Fruit fly (Drosophila melanogaster) Kc167 (cell line): ENCODE results near the gene Paf-AHalpha.
"Not testable (repeated sequence)": the region's sequence is repeated elsewhere in the genome, so short reads cannot be mapped to it uniquely, and the experiment has no call there.

Source experiments
- Myc ChIP-seq: fragments of >200 bp; optimal IDR thresholded peaks from 2 replicates; lab custom pipeline; 2017; ENCODE audit warnings: missing external identifiers
- Sin3A ChIP-seq: fragments of >200 bp; optimal IDR thresholded peaks from 2 replicates; lab custom pipeline; 2018; ENCODE audit warnings: missing external identifiers
- h ChIP-seq: fragments of >200 bp; optimal IDR thresholded peaks from 3 replicates; lab custom pipeline; 2018; ENCODE audit warnings: missing external identifiers
- insv ChIP-seq: fragments of >200 bp; optimal IDR thresholded peaks from 3 replicates; lab custom pipeline; 2018; ENCODE audit warnings: missing external identifiers
- psq ChIP-seq: fragments of >200 bp; optimal IDR thresholded peaks from 2 replicates; lab custom pipeline; 2017; ENCODE audit warnings: missing external identifiers
- ttk ChIP-seq: sonication (Bioruptor generic); optimal IDR thresholded peaks from 2 replicates; lab custom pipeline; 2017; ENCODE audit warnings: missing external identifiers

Paf-AHalpha gene

DNA sequence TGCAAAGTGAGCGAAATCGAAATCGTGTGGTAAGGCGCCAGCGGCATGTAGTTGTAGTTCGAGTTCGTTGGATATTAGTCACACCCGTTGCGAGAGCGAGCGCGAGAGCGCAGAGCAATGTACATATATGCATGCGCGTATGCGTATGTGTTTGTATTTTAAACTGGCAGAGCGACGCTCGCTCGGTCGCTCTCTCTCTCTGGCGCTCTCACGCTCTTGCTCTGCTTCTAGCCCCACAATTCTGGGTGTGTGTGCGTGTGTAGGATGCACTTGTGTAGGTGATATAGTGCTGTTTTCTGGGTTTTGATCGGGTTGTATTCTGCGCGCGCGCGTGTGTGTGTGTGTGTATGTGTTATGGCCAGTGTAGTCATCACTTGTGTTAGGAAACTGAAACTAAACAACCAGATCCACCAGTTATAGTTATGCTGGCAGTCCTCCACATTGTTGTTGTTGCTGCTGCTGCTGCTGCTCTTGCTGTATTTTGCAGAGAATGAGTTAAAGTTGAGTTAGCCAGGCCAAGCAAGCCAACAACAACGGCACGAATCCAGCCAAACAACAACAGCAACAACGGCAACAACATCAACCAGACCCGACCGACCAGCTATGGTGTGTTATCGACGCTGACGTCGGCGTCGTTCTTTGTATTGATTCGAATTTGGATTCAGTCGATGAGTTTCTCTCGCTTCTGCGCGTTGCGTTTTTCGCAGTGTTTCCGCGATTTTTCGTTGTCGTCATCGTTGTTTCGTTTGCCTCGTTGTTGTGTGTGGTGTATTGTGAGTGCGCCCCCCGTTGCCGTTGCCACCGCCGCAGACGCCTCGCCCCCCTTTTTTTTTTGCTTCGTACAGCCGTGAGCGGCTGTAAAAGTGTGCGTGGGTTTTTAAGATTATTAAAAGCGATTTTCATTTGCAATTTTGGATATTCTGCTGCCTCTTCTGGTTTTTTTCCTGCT lies 26.6 kb upstream of the Paf-AHalpha start:
- TF ChIP-seq h (lab: Kevin White, UChicago): no peak
- TF ChIP-seq Myc: no peak
- no peak for TF ChIP-seq Sin3A (lab: Kevin White, UChicago)
- no peak for TF ChIP-seq psq (lab: Kevin White, UChicago)
- TF ChIP-seq ttk (lab: Kevin White, UChicago): no peak
- TF ChIP-seq insv (lab: Kevin White, UChicago): no peak

dm6 chrX:15809255-15809654 lies 23.9 kb upstream of the Paf-AHalpha start, which contains the start of gene CG8509:
Gene CG8509, plus strand, starts transcription at chrX:15809555.
- no peak for TF ChIP-seq psq (lab: Kevin White, UChicago)
- TF ChIP-seq Myc: no peak
- TF ChIP-seq insv (lab: Kevin White, UChicago): no peak
- no peak for TF ChIP-seq ttk (lab: Kevin White, UChicago)
- no peak for TF ChIP-seq h (lab: Kevin White, UChicago)
- no peak for TF ChIP-seq Sin3A (lab: Kevin White, UChicago)

DNA sequence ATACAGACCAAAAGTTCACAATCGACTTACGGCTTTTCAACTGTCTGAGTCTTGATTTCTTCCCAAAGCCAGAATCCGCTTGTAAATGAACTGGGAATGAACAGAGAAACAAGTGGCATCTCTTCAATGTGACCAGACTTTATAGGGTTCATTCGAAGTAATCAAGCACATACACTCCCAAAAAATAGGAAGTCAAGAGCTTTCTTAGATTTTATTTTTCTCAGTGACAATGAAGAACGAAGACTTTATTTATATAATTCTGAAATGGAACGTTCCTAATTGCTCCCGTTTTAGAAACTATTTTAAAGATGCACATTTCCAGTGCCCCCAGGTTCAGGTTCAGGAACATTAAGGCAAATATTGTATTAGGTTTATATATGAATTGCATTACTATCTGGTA lies 22.5 kb upstream of the Paf-AHalpha start:
- no peak for TF ChIP-seq psq (lab: Kevin White, UChicago)

dm6 chrX:15805523-15805922 lies 20.1 kb upstream of the Paf-AHalpha start:
- TF ChIP-seq insv (lab: Kevin White, UChicago) (no peak), ttk (lab: Kevin White, UChicago) (no peak), psq (lab: Kevin White, UChicago) (no peak), Myc (no peak), Sin3A (lab: Kevin White, UChicago) (no peak), h (lab: Kevin White, UChicago) (no peak)

DNA sequence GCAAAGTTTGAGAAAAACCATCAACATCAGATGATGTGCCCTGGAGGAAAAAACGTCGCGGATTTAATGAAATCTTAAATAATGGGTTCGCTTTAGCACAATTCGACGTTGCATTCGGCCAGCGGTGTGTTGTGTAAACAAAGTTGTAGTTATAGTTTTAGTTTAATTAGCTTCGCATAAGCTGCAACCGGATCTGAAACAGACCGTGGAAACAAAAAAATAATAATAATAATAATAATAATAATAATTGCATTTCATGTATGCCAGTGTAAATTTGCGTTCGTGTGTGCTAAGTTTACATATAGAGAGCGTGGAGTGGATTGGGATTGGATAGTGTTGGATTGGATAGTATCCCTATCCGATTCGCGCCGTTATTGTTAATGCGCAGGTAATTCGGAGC lies 19.4 kb upstream of the Paf-AHalpha start:
- no peak for TF ChIP-seq h (lab: Kevin White, UChicago)
- TF ChIP-seq Myc: no peak
- no peak for TF ChIP-seq psq (lab: Kevin White, UChicago)
- no peak for TF ChIP-seq ttk (lab: Kevin White, UChicago)
- TF ChIP-seq Sin3A (lab: Kevin White, UChicago): no peak
- no peak for TF ChIP-seq insv (lab: Kevin White, UChicago)

DNA sequence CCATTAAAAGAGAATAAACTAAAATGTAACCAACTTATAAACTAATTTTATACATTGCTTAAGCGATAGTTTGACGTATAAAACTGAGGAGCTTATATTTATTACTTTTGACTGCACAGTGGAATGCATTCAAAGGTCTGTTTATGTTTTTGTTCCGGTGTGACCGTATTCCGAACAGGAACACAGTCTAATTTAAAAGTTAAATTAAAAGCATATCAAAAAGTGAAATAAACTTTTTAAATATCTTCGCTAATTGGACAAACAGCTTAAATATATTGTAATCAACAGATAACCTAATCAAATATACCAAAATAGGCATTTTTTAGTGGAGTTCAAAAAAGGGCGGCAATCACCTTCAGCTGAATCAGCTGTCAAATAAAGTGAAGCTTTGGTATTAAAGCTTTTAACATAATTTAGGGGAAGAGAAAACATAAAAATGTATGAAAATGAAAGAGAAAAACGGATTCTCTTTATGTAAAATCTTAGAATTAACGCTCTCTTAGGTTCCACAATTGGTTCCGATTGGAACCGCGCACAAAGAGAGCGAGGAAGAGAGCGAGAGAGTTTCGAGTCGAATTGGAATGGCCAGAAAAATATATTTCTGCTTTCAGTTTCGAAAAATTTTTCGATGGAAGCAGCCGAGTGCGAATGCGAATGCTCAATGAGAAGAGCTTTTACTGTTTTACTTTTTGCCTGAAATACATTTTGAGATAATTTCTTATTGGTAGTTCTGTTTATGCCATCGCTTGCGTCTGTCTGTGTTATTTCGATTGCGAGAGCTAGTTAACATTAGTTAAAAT lies 18.6 kb upstream of the Paf-AHalpha start, which contains the start of the genes PGRP-LE and sd:
TSS of gene PGRP-LE (minus strand) at position 117 of the 800 bp plus-strand sequence.
TSS of gene sd (plus strand) at position 607 of the 800 bp plus-strand sequence.
- TF ChIP-seq Sin3A (lab: Kevin White, UChicago) (no peak), psq (lab: Kevin White, UChicago) (no peak), Myc (no peak), ttk (lab: Kevin White, UChicago) (no peak), h (lab: Kevin White, UChicago) (no peak), insv (lab: Kevin White, UChicago) (no peak)

dm6 chrX:15802880-15803650 lies 17.7 kb upstream of the Paf-AHalpha start:
- TF ChIP-seq psq (lab: Kevin White, UChicago) (no peak), insv (lab: Kevin White, UChicago) (no peak), h (lab: Kevin White, UChicago) (no peak), ttk (lab: Kevin White, UChicago) (no peak), Myc (no peak), Sin3A (lab: Kevin White, UChicago) (no peak)

dm6 chrX:15799085-15799557 lies 13.7 kb upstream of the Paf-AHalpha start, which contains the start of the genes sordd2 and CG15602:
Gene sordd2, minus strand, starts transcription at chrX:15799162.
Gene CG15602, plus strand, starts transcription at chrX:15799426.
- not testable (repeated sequence) for TF ChIP-seq Sin3A (lab: Kevin White, UChicago); insv (lab: Kevin White, UChicago); Myc

DNA sequence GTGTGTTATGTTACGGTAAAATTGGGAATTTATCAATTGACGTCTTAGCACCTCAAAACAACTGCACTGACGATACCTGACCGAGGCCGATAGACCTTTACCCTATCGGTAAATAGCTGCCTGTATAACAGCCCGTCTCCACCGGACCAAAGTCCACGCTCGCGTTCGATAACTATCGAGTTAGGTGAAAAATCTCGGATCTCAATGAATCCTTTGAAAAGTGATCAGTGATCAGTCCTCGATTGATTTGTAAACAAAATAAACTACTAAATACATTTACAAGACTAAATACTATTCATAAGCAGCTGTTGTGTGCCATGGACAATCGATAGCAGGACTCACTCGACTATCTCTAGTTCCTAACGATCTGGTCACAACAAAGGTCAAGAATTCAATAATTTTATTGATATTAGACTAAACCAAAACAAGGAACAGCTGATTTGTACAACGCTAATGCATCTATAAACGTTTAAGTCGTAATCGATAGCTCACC lies 10.6 kb upstream of the Paf-AHalpha start, which contains the start of gene sordd1:
TSS of gene sordd1 (minus strand) at position 78 of the 493 bp plus-strand sequence.
- not testable (repeated sequence) for TF ChIP-seq insv, h, psq (lab: Kevin White, UChicago)

dm6 chrX:15788235-15789187 lies 3.1 kb upstream of the Paf-AHalpha start, which contains the start of gene Rhp:
Gene Rhp, plus strand, starts transcription at chrX:15788897.
- TF ChIP-seq ttk (lab: Kevin White, UChicago) (no peak), Sin3A (lab: Kevin White, UChicago) (no peak), insv (lab: Kevin White, UChicago) (no peak), psq (lab: Kevin White, UChicago) (no peak), Myc (no peak), h (lab: Kevin White, UChicago) (no peak)
